Fruit fly (Drosophila melanogaster): ENCODE measurements around the gene CG34169.

dm6 chr2L:17223493-17223892 is 50.2 kb downstream of the CG34169 start:
- TF ChIP-seq CG17328 (GFP tag; IDR thresholded peaks at IDR 0.05) = no peak
- no peak for TF ChIP-seq fru (optimal IDR thresholded peaks at IDR 0.05)
- TF ChIP-seq Sin3A (optimal IDR thresholded peaks at IDR 0.05) = no peak
- TF ChIP-seq CG1602 (GFP tag; optimal IDR thresholded peaks at IDR 0.05) = no peak
- TF ChIP-seq Dll (GFP tag; IDR thresholded peaks at IDR 0.05; ENCODE audit: partially characterized antibody) = no peak
- TF ChIP-seq ab (GFP tag; optimal IDR thresholded peaks at IDR 0.05) = no peak
- TF ChIP-seq nerfin-2 (GFP tag; IDR thresholded peaks at IDR 0.05; ENCODE audit: partially characterized antibody) = no peak
- TF ChIP-seq HHEX (GFP tag; optimal IDR thresholded peaks at IDR 0.05) = no peak
- TF ChIP-seq CG2875 (GFP tag; optimal IDR thresholded peaks at IDR 0.05) = no peak
- TF ChIP-seq MTF-1 (GFP tag; optimal IDR thresholded peaks at IDR 0.05; ENCODE audit: borderline replicate concordance) = no peak
